Worm (Caenorhabditis elegans) whole organism, midembryonic: ENCODE results near the gene F15H10.7.

Source experiments
- T22C8.4 ChIP-seq: fragments of 200-800 bp; sonication (Bioruptor generic); IDR thresholded peaks from 2 replicates; pipeline ENCODE4 v1.3.6; 2022; ENCODE audit warnings: missing genetic modification characterization, missing compliant biosample characterization
- cog-1 ChIP-seq: sonication (generic microtip); optimal IDR thresholded peaks from 2 replicates; lab custom pipeline; 2016; ENCODE audit warnings: missing genetic modification characterization, missing compliant biosample characterization
- flt-1 ChIP-seq: fragments of 200-800 bp; sonication (Bioruptor generic); IDR thresholded peaks from 2 replicates; pipeline ENCODE4 v1.3.6; 2022; ENCODE audit warnings: missing genetic modification characterization, missing compliant biosample characterization
- klf-2 ChIP-seq: fragments of 200-800 bp; sonication (Bioruptor generic); conservative IDR thresholded peaks from 2 replicates; pipeline ENCODE4 v1.3.6; 2022; ENCODE audit warnings: missing genetic modification reagents, missing genetic modification characterization, missing compliant biosample characterization
- med-1 ChIP-seq: sonication (generic microtip); optimal IDR thresholded peaks from 2 replicates; lab custom pipeline; 2017; ENCODE audit warnings: missing genetic modification characterization, mild to moderate bottlenecking, missing compliant biosample characterization, antibody characterized with exemption, missing genetic modification reagents; ENCODE audit not compliant: insufficient read depth
- ref-1 ChIP-seq: fragments of 200-800 bp; sonication (Bioruptor generic); conservative IDR thresholded peaks from 2 replicates; pipeline ENCODE4 v1.3.6; 2022; ENCODE audit warnings: missing genetic modification reagents, missing genetic modification characterization, missing compliant biosample characterization
- tab-1 ChIP-seq: fragments of 200-800 bp; sonication (Bioruptor generic); IDR thresholded peaks from 2 replicates; pipeline ENCODE4 v1.3.6; 2022; ENCODE audit warnings: missing genetic modification characterization, missing compliant biosample characterization
- ztf-23 ChIP-seq: fragments of 200-800 bp; sonication (Bioruptor generic); IDR thresholded peaks from 2 replicates; pipeline ENCODE4 v1.3.6; 2022; ENCODE audit warnings: missing genetic modification reagents, missing genetic modification characterization, missing compliant biosample characterization
- ztf-29 ChIP-seq: fragments of 200-800 bp; sonication (Bioruptor generic); IDR thresholded peaks from 2 replicates; pipeline ENCODE4 v1.3.6; 2022; ENCODE audit warnings: missing genetic modification reagents, missing genetic modification characterization, missing compliant biosample characterization

DNA sequence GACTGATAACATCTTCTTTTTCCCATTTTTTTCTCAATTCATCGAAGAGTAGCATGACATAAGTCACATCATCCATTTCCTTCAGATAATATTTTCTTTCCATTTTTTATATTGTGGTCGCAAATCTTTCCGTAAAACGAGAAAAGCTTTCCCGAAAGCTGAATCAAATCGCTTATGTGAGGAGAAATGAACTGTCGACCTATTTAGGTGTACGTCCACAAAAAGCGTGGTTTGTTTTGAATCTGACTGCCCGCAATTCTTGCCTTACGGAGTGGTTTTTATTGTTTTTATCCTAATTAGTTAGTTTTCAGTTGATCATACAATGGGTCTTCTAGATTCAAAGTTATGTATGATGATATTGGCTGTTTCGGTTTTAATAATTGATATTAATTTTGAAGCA is 48.0 kb downstream of the F15H10.7 start, which contains the start of gene ttll-15:
- TF ChIP-seq T22C8.4 (no peak), klf-2 (no peak), ztf-29 (no peak), med-1 (GFP tag; lab: Kevin White, UChicago) (no peak), flt-1 (GFP tag; lab: Robert Waterston, UW) (no peak), ref-1 (GFP tag; lab: Robert Waterston, UW) (no peak), cog-1 (no peak), tab-1 (GFP tag; lab: Robert Waterston, UW) (no peak), ztf-23 (GFP tag; lab: Robert Waterston, UW) (no peak)
